Fruit fly (Drosophila melanogaster) whole organism, wandering third instar larva: ENCODE measurements around the gene oc.

Source experiments
- CG32264 ChIP-seq: fragments of 200-800 bp; sonication (Bioruptor generic); optimal IDR thresholded peaks from 2 replicates; lab custom pipeline; 2016; ENCODE audit warnings: missing biosample characterization, missing genetic modification characterization
- Mio ChIP-seq: sonication (Bioruptor generic); optimal IDR thresholded peaks from 2 replicates; lab custom pipeline; 2016; ENCODE audit warnings: missing biosample characterization, missing genetic modification characterization
- br ChIP-seq: fragments of 200-800 bp; sonication (Bioruptor generic); optimal IDR thresholded peaks from 2 replicates; lab custom pipeline; 2016; ENCODE audit warnings: missing biosample characterization, missing genetic modification characterization
- fru ChIP-seq: fragments of 200-800 bp; sonication (Bioruptor generic); optimal IDR thresholded peaks from 3 replicates; lab custom pipeline; 2016; ENCODE audit warnings: missing biosample characterization, mild to moderate bottlenecking, missing genetic modification characterization
- h ChIP-seq: fragments of 200-800 bp; sonication (Bioruptor generic); optimal IDR thresholded peaks from 3 replicates; lab custom pipeline; 2016; ENCODE audit warnings: missing biosample characterization, mild to moderate bottlenecking, missing genetic modification characterization
- pan ChIP-seq: fragments of >200 bp; optimal IDR thresholded peaks from 2 replicates; lab custom pipeline; 2017
- rgr ChIP-seq: fragments of 200-800 bp; sonication (Bioruptor generic); optimal IDR thresholded peaks from 3 replicates; lab custom pipeline; 2016; ENCODE audit warnings: missing biosample characterization, mild to moderate bottlenecking, missing genetic modification characterization

DNA sequence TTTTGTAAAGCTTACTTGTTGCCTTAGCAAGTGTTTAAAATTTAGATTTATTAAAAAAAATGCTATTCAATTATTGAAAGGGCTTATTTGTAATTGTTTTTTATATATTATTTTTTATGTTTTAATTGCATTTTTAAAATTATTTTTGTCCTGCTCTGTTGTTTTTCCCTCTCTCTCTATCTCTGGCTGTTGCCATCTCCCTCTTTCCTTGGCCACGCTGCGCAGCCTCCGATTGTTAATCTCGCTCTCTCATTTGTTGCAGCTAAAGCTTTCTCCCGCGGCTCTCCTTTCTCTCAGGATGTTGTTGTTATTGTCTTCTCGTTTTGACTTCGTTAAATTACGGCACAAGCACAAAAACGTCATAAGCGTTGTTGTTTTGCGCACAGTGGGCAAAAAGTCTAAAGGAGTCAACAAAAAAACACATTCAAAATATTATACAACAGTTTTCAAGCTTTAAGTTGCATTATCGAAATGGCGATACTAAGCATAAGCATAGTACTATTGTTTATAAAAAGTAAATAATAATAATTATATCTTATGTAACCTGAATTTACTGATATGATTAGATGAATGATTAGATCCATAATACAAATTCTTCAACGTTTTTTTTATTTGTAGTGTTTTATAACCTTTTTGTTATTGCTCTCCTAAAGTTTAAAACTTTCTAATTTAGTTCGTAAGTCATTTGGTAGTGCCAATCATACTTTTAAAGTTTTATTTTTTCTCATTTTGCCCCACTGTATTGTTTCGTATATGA is 43.8 kb upstream of the oc start:
- TF ChIP-seq pan (lab: Kevin White, UChicago) (no peak), rgr (GFP tag; lab: Kevin White, UChicago) (no peak), CG32264 (no peak), br (GFP tag; lab: Kevin White, UChicago) (no peak), Mio (GFP tag; lab: Kevin White, UChicago) (no peak), fru (GFP tag; lab: Kevin White, UChicago) (no peak), h (GFP tag; lab: Kevin White, UChicago) (no peak)
